Worm (Caenorhabditis elegans) whole organism, late embryonic: ENCODE measurements around the gene F55A4.13.

Experiments used
- K09A11.1 ChIP-seq: sonication (generic microtip); optimal IDR thresholded peaks from 2 replicates; lab custom pipeline; 2017; ENCODE audit warnings: antibody characterized with exemption, mild to moderate bottlenecking, missing genetic modification characterization, missing compliant biosample characterization; ENCODE audit not compliant: insufficient read depth
- ahr-1 ChIP-seq: sonication (generic microtip); optimal IDR thresholded peaks from 2 replicates; lab custom pipeline; 2016; ENCODE audit warnings: missing genetic modification characterization, missing compliant biosample characterization
- ceh-14 ChIP-seq: sonication (generic microtip); optimal IDR thresholded peaks from 2 replicates; lab custom pipeline; 2016; ENCODE audit warnings: missing genotype, missing genetic modification characterization, missing compliant biosample characterization
- ceh-22 ChIP-seq: sonication (generic microtip); optimal IDR thresholded peaks from 2 replicates; lab custom pipeline; 2017; ENCODE audit warnings: missing biosample characterization, missing genetic modification characterization
- ceh-24 ChIP-seq: sonication (generic microtip); optimal IDR thresholded peaks from 2 replicates; lab custom pipeline; 2016; ENCODE audit warnings: mild to moderate bottlenecking, missing genetic modification characterization, missing compliant biosample characterization
- ceh-31 ChIP-seq: sonication (generic microtip); optimal IDR thresholded peaks from 2 replicates; lab custom pipeline; 2016; ENCODE audit warnings: missing genetic modification characterization, missing compliant biosample characterization
- ceh-48 ChIP-seq: sonication (generic microtip); optimal IDR thresholded peaks from 2 replicates; lab custom pipeline; 2016; ENCODE audit warnings: missing genetic modification characterization, inconsistent platforms, missing compliant biosample characterization
- ceh-9 ChIP-seq: sonication (generic microtip); optimal IDR thresholded peaks from 2 replicates; lab custom pipeline; 2016; ENCODE audit warnings: mild to moderate bottlenecking, missing genetic modification characterization, inconsistent platforms, missing compliant biosample characterization
- che-1 ChIP-seq: sonication (generic microtip); optimal IDR thresholded peaks from 2 replicates; lab custom pipeline; 2016; ENCODE audit warnings: mild to moderate bottlenecking, missing genetic modification characterization, missing compliant biosample characterization
- dve-1 ChIP-seq: sonication (generic microtip); optimal IDR thresholded peaks from 2 replicates; lab custom pipeline; 2017; ENCODE audit warnings: antibody characterized with exemption, mild to moderate bottlenecking, missing genetic modification characterization, missing compliant biosample characterization
- elt-2 ChIP-seq: sonication (generic microtip); optimal IDR thresholded peaks from 2 replicates; lab custom pipeline; 2016; ENCODE audit warnings: missing genetic modification reagents, missing genetic modification characterization, missing compliant biosample characterization
- elt-4 ChIP-seq: sonication (generic microtip); optimal IDR thresholded peaks from 2 replicates; lab custom pipeline; 2016; ENCODE audit warnings: missing genetic modification characterization, missing compliant biosample characterization
- ets-4 ChIP-seq: sonication (generic microtip); optimal IDR thresholded peaks from 2 replicates; lab custom pipeline; 2016; ENCODE audit warnings: missing genetic modification characterization, missing compliant biosample characterization
- fax-1 ChIP-seq: sonication (generic microtip); optimal IDR thresholded peaks from 2 replicates; lab custom pipeline; 2016; ENCODE audit warnings: missing genotype, missing genetic modification characterization, missing compliant biosample characterization
- fkh-6 ChIP-seq: sonication (generic microtip); optimal IDR thresholded peaks from 2 replicates; lab custom pipeline; 2016; ENCODE audit warnings: missing genetic modification characterization, missing compliant biosample characterization
- hlh-13 ChIP-seq: fragments of 200-800 bp; sonication (Bioruptor generic); optimal IDR thresholded peaks from 2 replicates; lab custom pipeline; 2018; ENCODE audit warnings: mild to moderate bottlenecking, missing genetic modification characterization, missing compliant biosample characterization
- hlh-30 ChIP-seq: sonication (generic microtip); optimal IDR thresholded peaks from 2 replicates; lab custom pipeline; 2017; ENCODE audit warnings: antibody characterized with exemption, missing genetic modification characterization, missing compliant biosample characterization; ENCODE audit not compliant: insufficient read depth
- lim-6 ChIP-seq: sonication (generic microtip); optimal IDR thresholded peaks from 2 replicates; lab custom pipeline; 2016; ENCODE audit warnings: missing genetic modification characterization, missing compliant biosample characterization
- lin-11 ChIP-seq: fragments of 200-800 bp; sonication (Bioruptor generic); optimal IDR thresholded peaks from 2 replicates; lab custom pipeline; 2018; ENCODE audit warnings: mild to moderate bottlenecking, missing genetic modification characterization, missing compliant biosample characterization
- mec-3 ChIP-seq: sonication (generic microtip); optimal IDR thresholded peaks from 2 replicates; lab custom pipeline; 2016; ENCODE audit warnings: borderline replicate concordance, missing genetic modification characterization, missing compliant biosample characterization
- nfya-1 ChIP-seq: sonication (generic microtip); optimal IDR thresholded peaks from 2 replicates; lab custom pipeline; 2017; ENCODE audit warnings: missing genetic modification characterization, mild to moderate bottlenecking, missing compliant biosample characterization, antibody characterized with exemption, moderate library complexity
- nhr-11 ChIP-seq: fragments of 150-350 bp; optimal IDR thresholded peaks from 2 replicates; lab custom pipeline; 2014; ENCODE audit warnings: missing biosample characterization, missing genetic modification characterization
- nhr-232 ChIP-seq: sonication (generic microtip); optimal IDR thresholded peaks from 2 replicates; lab custom pipeline; 2016; ENCODE audit warnings: missing genetic modification characterization, missing compliant biosample characterization
- npax-4 ChIP-seq: sonication (generic microtip); optimal IDR thresholded peaks from 2 replicates; lab custom pipeline; 2016; ENCODE audit warnings: missing genetic modification characterization, missing compliant biosample characterization
- odd-2 ChIP-seq: sonication (generic microtip); optimal IDR thresholded peaks from 2 replicates; lab custom pipeline; 2017; ENCODE audit warnings: antibody characterized with exemption, mild to moderate bottlenecking, missing genetic modification characterization, missing compliant biosample characterization
- pag-3 ChIP-seq: sonication (generic microtip); optimal IDR thresholded peaks from 2 replicates; lab custom pipeline; 2016; ENCODE audit warnings: missing compliant biosample characterization, missing genetic modification characterization, borderline replicate concordance
- pros-1 ChIP-seq: fragments of 150-350 bp; optimal IDR thresholded peaks from 2 replicates; lab custom pipeline; 2014; ENCODE audit warnings: missing biosample characterization, missing genetic modification reagents, missing genetic modification characterization
- sdc-2 ChIP-seq: sonication (generic microtip); optimal IDR thresholded peaks from 2 replicates; lab custom pipeline; 2016; ENCODE audit warnings: missing genotype, missing genetic modification characterization, missing compliant biosample characterization
- syd-9 ChIP-seq: sonication (generic microtip); optimal IDR thresholded peaks from 2 replicates; lab custom pipeline; 2016; ENCODE audit warnings: mild to moderate bottlenecking, missing genetic modification characterization, moderate library complexity, missing compliant biosample characterization
- tbx-7 ChIP-seq: sonication (generic microtip); optimal IDR thresholded peaks from 2 replicates; lab custom pipeline; 2016; ENCODE audit warnings: missing genotype, missing genetic modification characterization, missing compliant biosample characterization
- unc-3 ChIP-seq, 2 experiments: fragments of 200-800 bp in 1 of 2; sonication (Bioruptor generic) in 1 of 2; sonication (generic microtip) in 1 of 2; conservative IDR thresholded peaks in 1 of 2; optimal IDR thresholded peaks in 1 of 2; 2 replicates each; pipeline versions ENCODE4 v1.3.6 to Lab custom; 2016 to 2022; ENCODE audit warnings: missing compliant biosample characterization in 2 of 2, missing genetic modification characterization in 2 of 2, missing genetic modification reagents in 1 of 2
- unc-55 ChIP-seq: sonication (generic microtip); optimal IDR thresholded peaks from 2 replicates; lab custom pipeline; 2017; ENCODE audit warnings: missing biosample characterization, missing genetic modification reagents, missing genetic modification characterization
- unc-86 ChIP-seq: sonication (generic microtip); optimal IDR thresholded peaks from 2 replicates; lab custom pipeline; 2016; ENCODE audit warnings: missing genetic modification characterization, missing compliant biosample characterization
- zip-5 ChIP-seq: sonication (generic microtip); optimal IDR thresholded peaks from 2 replicates; lab custom pipeline; 2016; ENCODE audit warnings: missing genetic modification characterization, missing compliant biosample characterization
- ztf-16 ChIP-seq: sonication (generic microtip); optimal IDR thresholded peaks from 2 replicates; lab custom pipeline; 2017; ENCODE audit warnings: missing genetic modification characterization, missing compliant biosample characterization

The F55A4.13 gene

ce11 chrX:980252-981009, 36.9 kb downstream of the F55A4.13 start, which contains the start of gene C44C1.1:
Gene C44C1.1 (plus strand): TSS chrX:980776.
- TF ChIP-seq ceh-24 (tag; lab: Kevin White, UChicago) (no peak), unc-86 (tag; lab: Kevin White, UChicago) (no peak), nhr-11 (tag; lab: Kevin White, UChicago) (no peak), odd-2 (tag; lab: Kevin White, UChicago) (no peak), ets-4 (tag; lab: Kevin White, UChicago) (no peak), ceh-31 (tag; lab: Kevin White, UChicago) (no peak), zip-5 (no peak), tbx-7 (tag; lab: Kevin White, UChicago) (no peak), npax-4 (no peak), pag-3 (tag; lab: Kevin White, UChicago) (no peak), syd-9 (tag; lab: Kevin White, UChicago) (no peak), ztf-16 (tag; lab: Kevin White, UChicago) (no peak), ceh-22 (tag; lab: Kevin White, UChicago) (no peak), ceh-9 (tag; lab: Kevin White, UChicago) (no peak), lin-11 (no peak), unc-55 (GFP tag; lab: Kevin White, UChicago) (no peak), fkh-6 (no peak), ceh-48 (tag; lab: Kevin White, UChicago) (no peak), elt-4 (tag; lab: Kevin White, UChicago) (no peak), sdc-2 (tag; lab: Kevin White, UChicago) (no peak)

ce11 chrX:977958-978686, 39.2 kb downstream of the F55A4.13 start, which contains the start of gene abhd-3.2:
Gene abhd-3.2 (minus strand): TSS chrX:978008.
- TF ChIP-seq elt-2 (tag; lab: Kevin White, UChicago) (peak; percentile 95), nfya-1 (tag; lab: Kevin White, UChicago) (no peak)

ce11 chrX:975236-975535, 42.2 kb downstream of the F55A4.13 start:
- TF ChIP-seq fax-1 (tag; lab: Kevin White, UChicago) (no peak), pag-3 (tag; lab: Kevin White, UChicago) (no peak), dve-1 (tag; lab: Kevin White, UChicago) (no peak), ceh-14 (tag; lab: Kevin White, UChicago) (no peak), ahr-1 (tag; lab: Kevin White, UChicago) (no peak), lim-6 (tag; lab: Kevin White, UChicago) (no peak), hlh-13 (GFP tag; lab: Kevin White, UChicago) (no peak), ztf-16 (tag; lab: Kevin White, UChicago) (no peak), pros-1 (tag; lab: Kevin White, UChicago) (no peak), nhr-232 (tag; lab: Kevin White, UChicago) (no peak), K09A11.1 (tag; lab: Kevin White, UChicago) (no peak), ceh-9 (tag; lab: Kevin White, UChicago) (no peak), hlh-30 (tag; lab: Kevin White, UChicago) (no peak), mec-3 (tag; lab: Kevin White, UChicago) (no peak), unc-3 (GFP tag; conservative IDR thresholded peaks at IDR 0.05; lab: Robert Waterston, UW) (no peak), unc-3 (tag; optimal IDR thresholded peaks at IDR 0.05; lab: Kevin White, UChicago) (no peak), che-1 (tag; lab: Kevin White, UChicago) (no peak)
